Worm (Caenorhabditis elegans) whole organism, L4 larva: Measurements from ENCODE around the gene W09G12.8.

Experiments used
- D1046.2 ChIP-seq: fragments of 200-800 bp; sonication (Bioruptor generic); IDR thresholded peaks from 2 replicates; pipeline ENCODE4 v1.3.6; 2022; ENCODE audit warnings: missing genetic modification characterization, missing compliant biosample characterization
- gei-8 ChIP-seq: fragments of 200-800 bp; sonication (Bioruptor generic); optimal IDR thresholded peaks from 2 replicates; lab custom pipeline; 2018; ENCODE audit warnings: mild to moderate bottlenecking, missing genetic modification characterization, missing compliant biosample characterization
- lsy-2 ChIP-seq, 2 experiments: fragments of 150-350 bp in 1 of 2; sonication (generic microtip) in 1 of 2; optimal IDR thresholded peaks; 2 replicates each; lab custom pipeline; 2014 to 2017; ENCODE audit warnings: missing biosample characterization in 2 of 2, missing genetic modification characterization in 2 of 2
- nhr-25 ChIP-seq: sonication (generic microtip); optimal IDR thresholded peaks from 2 replicates; lab custom pipeline; 2017; ENCODE audit warnings: missing genetic modification characterization, mild to moderate bottlenecking, missing compliant biosample characterization, antibody characterized with exemption, moderate library complexity, borderline replicate concordance; ENCODE audit not compliant: insufficient read depth
- nhr-28 ChIP-seq: fragments of 150-350 bp; optimal IDR thresholded peaks from 2 replicates; lab custom pipeline; 2014; ENCODE audit warnings: missing biosample characterization, missing genetic modification characterization
- pha-4 ChIP-seq, 2 experiments: fragments of 150-350 bp in 1 of 2; fragments of 200-800 bp in 1 of 2; sonication (Bioruptor generic) in 1 of 2; IDR thresholded peaks in 1 of 2; optimal IDR thresholded peaks in 1 of 2; 2 replicates each; pipeline versions ENCODE4 v1.3.6 to Lab custom; 2014 to 2022; ENCODE audit warnings: missing genetic modification characterization in 2 of 2, missing genetic modification reagents in 2 of 2, missing biosample characterization in 1 of 2, missing compliant biosample characterization in 1 of 2
- set-16 ChIP-seq: fragments of 200-800 bp; sonication (Bioruptor generic); IDR thresholded peaks from 2 replicates; pipeline ENCODE4 v1.3.6; 2022; ENCODE audit warnings: missing genetic modification reagents, missing genetic modification characterization, missing compliant biosample characterization

DNA sequence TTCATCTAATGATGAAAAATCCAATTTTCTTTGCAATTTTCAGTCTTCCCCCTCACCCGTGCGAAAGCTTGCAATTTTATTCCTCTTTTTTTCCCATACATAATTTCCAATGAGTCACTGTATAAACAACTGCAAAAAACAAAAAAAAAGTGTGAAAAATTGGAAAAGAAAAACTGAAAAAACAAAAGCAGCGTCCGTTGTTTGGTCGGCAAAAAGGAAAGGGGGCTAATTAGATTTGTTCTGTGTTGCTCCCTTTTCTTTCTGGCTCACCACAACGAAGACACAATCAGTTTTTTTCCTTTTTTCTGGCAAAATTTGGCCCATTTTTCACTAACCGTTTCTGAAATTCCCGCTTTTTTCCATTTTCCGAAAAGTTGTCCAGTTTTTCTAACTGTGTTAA lies 13.6 kb upstream of the W09G12.8 start:
- TF ChIP-seq lsy-2 (tag; optimal IDR thresholded peaks at IDR 0.05; lab: Kevin White, UChicago) (no peak), pha-4 (GFP tag; IDR thresholded peaks at IDR 0.05; lab: Robert Waterston, UW) (no peak), pha-4 (tag; optimal IDR thresholded peaks at IDR 0.05; lab: Kevin White, UChicago) (no peak), nhr-28 (no peak), nhr-25 (tag; lab: Kevin White, UChicago) (no peak), D1046.2 (GFP tag; lab: Robert Waterston, UW) (no peak), gei-8 (GFP tag; lab: Kevin White, UChicago) (no peak), set-16 (no peak)
